Fruit fly (Drosophila melanogaster): Measurements from ENCODE around the gene Acsx3.

DNA sequence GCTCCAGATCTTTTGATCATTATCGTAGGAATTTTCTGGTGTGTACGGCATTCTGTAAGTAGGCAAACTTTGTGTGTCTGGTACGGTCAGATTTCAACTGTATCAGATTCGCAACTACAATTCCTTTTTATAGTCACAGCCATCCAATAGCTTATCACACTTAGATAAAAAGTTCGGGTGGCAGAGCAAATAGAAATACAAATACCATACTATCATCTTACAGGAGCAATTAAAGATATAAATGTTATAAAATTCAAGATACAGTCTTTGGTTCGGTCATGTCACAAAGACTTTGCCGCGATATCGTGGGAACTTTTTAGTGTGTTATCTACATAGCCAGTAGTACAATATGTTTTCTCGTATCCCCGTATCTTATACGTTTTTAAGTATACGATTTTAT is 7.9 kb upstream of the Acsx3 start, which contains the start of gene Acsx1L:
- no peak for TF ChIP-seq CTCF (optimal IDR thresholded peaks at IDR 0.05)
- no peak for TF ChIP-seq CG8478 (optimal IDR thresholded peaks at IDR 0.05)

All from S2 (cell line).